Fruit fly (Drosophila melanogaster) whole organism, wandering third instar larva: ENCODE results near the gene CG1090.

ENCODE experiments used
- CG9705 ChIP-seq: fragments of 200-800 bp; sonication (Bioruptor generic); optimal IDR thresholded peaks from 2 replicates; lab custom pipeline; 2018; ENCODE audit warnings: missing biosample characterization, mild to moderate bottlenecking, missing genetic modification characterization
- CrebA ChIP-seq: fragments of 200-800 bp; sonication (Bioruptor generic); optimal IDR thresholded peaks from 2 replicates; lab custom pipeline; 2016; ENCODE audit warnings: missing biosample characterization, mild to moderate bottlenecking, missing genetic modification characterization, borderline replicate concordance
- GATAd ChIP-seq: sonication (Bioruptor generic); optimal IDR thresholded peaks from 2 replicates; lab custom pipeline; 2016; ENCODE audit warnings: missing biosample characterization, missing genetic modification characterization
- HLH106 ChIP-seq: fragments of 200-800 bp; optimal IDR thresholded peaks from 3 replicates; lab custom pipeline; 2019; ENCODE audit warnings: missing biosample characterization, mild to moderate bottlenecking, missing genetic modification characterization, moderate library complexity
- Hnf4 ChIP-seq: fragments of 200-800 bp; sonication (Bioruptor generic); optimal IDR thresholded peaks from 2 replicates; lab custom pipeline; 2016; ENCODE audit warnings: missing biosample characterization, mild to moderate bottlenecking, missing genetic modification characterization
- Hr78 ChIP-seq: fragments of >200 bp; optimal IDR thresholded peaks from 2 replicates; lab custom pipeline; 2017; ENCODE audit warnings: missing biosample characterization, missing genetic modification characterization
- Mio ChIP-seq: sonication (Bioruptor generic); optimal IDR thresholded peaks from 2 replicates; lab custom pipeline; 2016; ENCODE audit warnings: missing biosample characterization, missing genetic modification characterization
- Myc ChIP-seq: fragments of >200 bp; optimal IDR thresholded peaks from 2 replicates; lab custom pipeline; 2017
- Vsx2 ChIP-seq: fragments of 200-300, 225-300 bp; sonication (Bioruptor generic); optimal IDR thresholded peaks from 2 replicates; lab custom pipeline; 2018; ENCODE audit warnings: missing biosample characterization, missing genetic modification characterization; ENCODE audit not compliant: partially characterized antibody
- br ChIP-seq: fragments of 200-800 bp; sonication (Bioruptor generic); optimal IDR thresholded peaks from 2 replicates; lab custom pipeline; 2016; ENCODE audit warnings: missing biosample characterization, missing genetic modification characterization
- dl ChIP-seq, 2 experiments: fragments of 175-275, 200-275 bp in 1 of 2; fragments of 200-275 bp in 1 of 2; sonication (Bioruptor generic); optimal IDR thresholded peaks; lab custom pipeline; 2018; ENCODE audit warnings: mild to moderate bottlenecking in 2 of 2, missing biosample characterization in 2 of 2, missing genetic modification characterization in 2 of 2, moderate library complexity in 2 of 2; ENCODE audit not compliant: partially characterized antibody in 2 of 2, insufficient read depth in 1 of 2
- dmrt93B ChIP-seq: fragments of 200-800 bp; sonication (Bioruptor generic); optimal IDR thresholded peaks from 2 replicates; lab custom pipeline; 2018; ENCODE audit warnings: missing biosample characterization, mild to moderate bottlenecking, missing genetic modification characterization
- dsf ChIP-seq: sonication (Bioruptor generic); optimal IDR thresholded peaks from 2 replicates; lab custom pipeline; 2016; ENCODE audit warnings: missing biosample characterization, missing genetic modification characterization, borderline replicate concordance
- ey ChIP-seq: fragments of 200-800 bp; sonication (Bioruptor generic); optimal IDR thresholded peaks from 2 replicates; lab custom pipeline; 2016; ENCODE audit warnings: missing biosample characterization, missing genetic modification characterization
- fru ChIP-seq: fragments of 200-800 bp; sonication (Bioruptor generic); optimal IDR thresholded peaks from 3 replicates; lab custom pipeline; 2016; ENCODE audit warnings: missing biosample characterization, mild to moderate bottlenecking, missing genetic modification characterization
- jim ChIP-seq: fragments of 175-275, 200-325 bp; sonication (Bioruptor generic); optimal IDR thresholded peaks from 2 replicates; lab custom pipeline; 2016; ENCODE audit warnings: missing biosample characterization, mild to moderate bottlenecking, missing genetic modification characterization
- pan ChIP-seq: fragments of >200 bp; optimal IDR thresholded peaks from 2 replicates; lab custom pipeline; 2017
- psq ChIP-seq: fragments of 200-800 bp; sonication (Bioruptor generic); optimal IDR thresholded peaks from 3 replicates; lab custom pipeline; 2017; ENCODE audit warnings: missing biosample characterization, mild to moderate bottlenecking, missing genetic modification characterization, moderate library complexity
- sage ChIP-seq: fragments of 200-800 bp; sonication (Bioruptor generic); optimal IDR thresholded peaks from 2 replicates; lab custom pipeline; 2016; ENCODE audit warnings: missing biosample characterization, mild to moderate bottlenecking, missing genetic modification characterization
- sv ChIP-seq: fragments of 200-800 bp; sonication (Bioruptor generic); optimal IDR thresholded peaks from 3 replicates; lab custom pipeline; 2016; ENCODE audit warnings: missing biosample characterization, missing genetic modification characterization
- tai ChIP-seq: sonication (Bioruptor generic); optimal IDR thresholded peaks from 2 replicates; lab custom pipeline; 2016; ENCODE audit warnings: missing biosample characterization, missing genetic modification characterization
- usp ChIP-seq: fragments of >200 bp; optimal IDR thresholded peaks from 2 replicates; lab custom pipeline; 2017; ENCODE audit warnings: missing biosample characterization, missing genetic modification characterization

The CG1090 gene

DNA sequence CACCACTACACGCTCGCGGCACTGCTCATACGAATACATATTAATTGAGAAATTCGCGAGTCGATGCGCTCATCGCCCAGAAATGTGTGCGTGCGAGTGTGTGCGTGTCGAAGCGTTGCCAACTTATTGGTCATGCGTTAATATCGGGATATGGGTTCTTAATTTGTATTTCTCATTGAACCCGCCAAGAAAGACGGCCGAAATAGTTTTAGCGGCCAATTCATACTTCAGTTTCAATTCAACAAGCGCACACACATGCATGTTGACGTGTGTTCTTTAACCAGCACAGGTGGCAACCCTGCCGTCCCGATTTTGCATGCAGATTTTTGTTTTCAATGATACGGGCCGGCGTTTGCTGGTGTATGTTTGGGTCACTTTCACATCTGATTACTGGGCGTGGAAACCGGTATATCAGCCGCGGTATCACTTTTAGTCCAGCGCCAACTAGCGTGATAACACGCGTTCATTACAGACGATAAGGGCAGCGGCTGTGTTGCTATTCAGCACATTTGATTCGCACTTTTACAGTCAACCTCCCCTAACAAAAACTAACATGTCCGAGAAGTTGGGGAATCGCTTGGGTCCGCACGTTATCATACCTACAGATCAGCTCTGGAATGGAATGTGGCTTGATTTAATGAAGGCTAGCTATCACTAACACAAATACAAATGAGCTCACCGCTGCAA lies 44.2 kb downstream of the CG1090 start (continued):
- TF ChIP-seq CG9705, result peak; percentile 19
- TF ChIP-seq HLH106 (tag; lab: Kevin White, UChicago), result peak; percentile 32
- TF ChIP-seq, all 38 proteins: peak for 16

DNA sequence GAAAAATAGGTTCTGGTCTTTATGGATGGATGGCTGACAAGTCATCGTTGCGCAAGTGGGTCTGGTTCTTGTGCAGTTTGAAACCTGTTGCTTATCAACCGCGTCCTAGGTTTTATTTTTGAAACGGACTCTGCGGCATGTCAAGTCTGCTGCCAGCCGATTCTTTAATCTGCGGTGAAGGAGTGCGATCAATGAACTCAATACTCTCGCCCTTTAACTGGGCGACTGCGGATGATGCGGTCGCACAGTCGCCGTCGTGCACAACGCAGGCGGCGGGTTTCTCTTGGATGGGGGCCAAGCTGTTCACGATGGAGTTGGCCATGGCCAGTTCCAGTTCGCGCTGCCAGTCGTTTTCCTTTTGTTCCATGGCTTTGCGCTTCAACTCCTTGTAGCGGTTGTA lies 47.6 kb downstream of the CG1090 start:
- TF ChIP-seq tai, result no peak
- no peak for TF ChIP-seq dl (GFP tag; optimal IDR thresholded peaks at IDR 0.05; lab: Kevin White, UChicago; ENCODE audit: insufficient read depth in 1 of 2, partially characterized antibody in 2 of 2)
- no peak for TF ChIP-seq CrebA
- TF ChIP-seq GATAd (GFP tag; lab: Kevin White, UChicago), result no peak
- TF ChIP-seq fru (GFP tag; lab: Kevin White, UChicago), result no peak
- no peak for TF ChIP-seq br (GFP tag; lab: Kevin White, UChicago)
- TF ChIP-seq Mio (GFP tag; lab: Kevin White, UChicago), result no peak
- no peak for TF ChIP-seq usp
- no peak for TF ChIP-seq dmrt93B
- TF ChIP-seq Hr78, result no peak
- no peak for TF ChIP-seq sage (GFP tag; lab: Kevin White, UChicago)
- no peak for TF ChIP-seq dsf (GFP tag; lab: Kevin White, UChicago)
- no peak for TF ChIP-seq Vsx2 (GFP tag; lab: Kevin White, UChicago)
- no peak for TF ChIP-seq Hnf4 (GFP tag; lab: Kevin White, UChicago)
- TF ChIP-seq psq (GFP tag; lab: Kevin White, UChicago), result no peak
- no peak for TF ChIP-seq pan (lab: Kevin White, UChicago)
- TF ChIP-seq sv (GFP tag; lab: Kevin White, UChicago), result no peak
- no peak for TF ChIP-seq jim

DNA sequence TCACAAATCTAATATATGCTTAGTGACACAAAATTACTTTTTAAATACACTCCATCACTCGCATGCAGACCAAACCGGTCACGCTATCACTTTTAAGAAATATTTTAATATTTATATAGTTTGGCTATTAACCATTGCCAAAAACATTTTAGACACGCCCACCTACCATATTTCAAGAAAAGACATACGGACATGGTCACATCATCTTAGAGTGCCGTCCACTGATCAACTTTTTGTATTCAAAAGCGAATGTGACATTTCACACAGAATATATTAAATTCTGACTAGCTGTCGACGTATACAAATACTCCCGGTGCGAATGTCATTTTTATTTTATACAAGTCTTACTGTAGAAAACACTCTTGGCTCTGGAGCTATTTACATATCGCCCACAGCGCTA lies 56.5 kb downstream of the CG1090 start, which contains the start of gene CG31528:
CG31528 (plus strand) TSS at position 301 of the 400 bp plus-strand sequence.
- TF ChIP-seq HLH106 (tag; lab: Kevin White, UChicago) (no peak), ey (GFP tag; lab: Kevin White, UChicago) (no peak), Myc (lab: Kevin White, UChicago) (no peak), Hr78 (no peak)
